Fruit fly (Drosophila melanogaster): ENCODE measurements around the gene amrt.

The amrt gene

DNA sequence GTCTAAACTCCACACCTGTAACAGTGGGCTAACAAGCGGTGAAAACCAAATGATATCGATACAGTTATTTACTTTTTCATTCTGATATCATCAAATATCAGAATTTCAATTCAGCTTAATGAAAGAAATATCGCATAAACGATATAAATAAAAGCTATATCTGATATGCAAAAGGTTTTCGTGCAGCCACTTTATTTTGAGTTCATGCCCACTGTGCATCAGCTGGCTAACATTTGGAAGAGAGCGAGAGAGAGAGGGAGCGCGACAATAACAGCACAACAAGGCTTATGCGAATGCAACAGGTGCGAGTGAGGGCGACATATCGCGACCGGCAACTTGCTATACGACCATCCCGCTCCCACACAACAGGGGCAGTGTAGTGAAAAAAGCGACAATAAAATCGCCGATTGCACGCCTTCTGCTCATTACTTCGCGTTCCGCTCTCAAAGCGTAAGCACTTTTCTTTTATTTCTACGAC is 42.8 kb upstream of the amrt start, which contains the start of gene CG11151:
CG11151 (plus strand) TSS at position 334 of the 478 bp plus-strand sequence.
- peak; percentile 88 for TF ChIP-seq toe (GFP tag; optimal IDR thresholded peaks at IDR 0.05)
- peak; percentile 93 for TF ChIP-seq CG33017 (tag; optimal IDR thresholded peaks at IDR 0.05)
- peak; percentile 95 for TF ChIP-seq CG11617 (GFP tag; optimal IDR thresholded peaks at IDR 0.05)
- TF ChIP-seq cnc (optimal IDR thresholded peaks at IDR 0.05) = no peak
- TF ChIP-seq tj (GFP tag; optimal IDR thresholded peaks at IDR 0.05) = peak; percentile 84
- TF ChIP-seq CG7045 (GFP tag; optimal IDR thresholded peaks at IDR 0.05) = peak; percentile 85
- peak; percentile 94 for TF ChIP-seq Crg-1 (GFP tag; optimal IDR thresholded peaks at IDR 0.05)
- peak; percentile 90 for TF ChIP-seq ovo (GFP tag; optimal IDR thresholded peaks at IDR 0.05)
- TF ChIP-seq Mnt (GFP tag; optimal IDR thresholded peaks at IDR 0.05) = peak; percentile 87
- TF ChIP-seq pad (GFP tag; optimal IDR thresholded peaks at IDR 0.05) = peak; percentile 99
- no peak for TF ChIP-seq Hr96 (GFP tag; optimal IDR thresholded peaks at IDR 0.05)
- peak; percentile 98 for TF ChIP-seq CG7101 (tag; optimal IDR thresholded peaks at IDR 0.05)
- peak; percentile 75 for TF ChIP-seq kay (GFP tag; ENCODE audit: borderline replicate concordance)
- peak; percentile 59 for TF ChIP-seq cic (GFP tag; optimal IDR thresholded peaks at IDR 0.05)
- peak; percentile 87 for TF ChIP-seq CG1620 (GFP tag; optimal IDR thresholded peaks at IDR 0.05)
- TF ChIP-seq CG12768 (GFP tag; optimal IDR thresholded peaks at IDR 0.05) = peak; percentile 92
- peak; percentile 88 for TF ChIP-seq CG5204 (GFP tag; optimal IDR thresholded peaks at IDR 0.05)
- TF ChIP-seq bab1 (GFP tag; optimal IDR thresholded peaks at IDR 0.05) = peak; percentile 97
- TF ChIP-seq CG14711 (tag; optimal IDR thresholded peaks at IDR 0.05) = peak; percentile 94
- peak; percentile 73 for TF ChIP-seq Clk (GFP tag; optimal IDR thresholded peaks at IDR 0.05)

DNA sequence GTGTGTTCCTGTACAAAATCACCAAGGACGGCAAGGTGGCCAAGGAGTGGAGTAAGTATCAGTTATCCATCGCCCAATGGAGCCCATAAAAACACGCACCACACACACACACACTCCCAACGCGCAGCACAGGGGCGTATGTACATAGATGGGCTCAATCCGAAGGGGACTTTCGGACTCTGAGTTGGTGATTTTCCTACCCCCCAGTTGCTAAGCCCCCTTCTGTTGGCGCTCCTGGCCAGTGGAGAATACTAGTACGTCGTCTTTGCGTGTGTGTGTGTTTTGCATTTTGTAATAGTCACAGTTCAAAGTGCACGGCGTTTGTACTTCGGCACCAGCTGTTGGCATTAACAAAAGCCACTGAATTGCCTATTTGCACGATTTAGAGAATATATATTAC is 42.2 kb upstream of the amrt start:
- TF ChIP-seq toe (GFP tag; optimal IDR thresholded peaks at IDR 0.05) = peak; percentile 72
- peak; percentile 2 for TF ChIP-seq cic (GFP tag; optimal IDR thresholded peaks at IDR 0.05)
- peak; percentile 95 for TF ChIP-seq CG12768 (GFP tag; optimal IDR thresholded peaks at IDR 0.05)
- TF ChIP-seq CG7045 (GFP tag; optimal IDR thresholded peaks at IDR 0.05) = peak; percentile 77
- no peak for TF ChIP-seq ovo (GFP tag; optimal IDR thresholded peaks at IDR 0.05)
- peak; percentile 71 for TF ChIP-seq Mnt (GFP tag; optimal IDR thresholded peaks at IDR 0.05)
- peak; percentile 82 for TF ChIP-seq Clk (GFP tag; optimal IDR thresholded peaks at IDR 0.05)
- peak; percentile 78 for TF ChIP-seq CG7101 (tag; optimal IDR thresholded peaks at IDR 0.05)
- peak; percentile 48 for TF ChIP-seq CG14711 (tag; optimal IDR thresholded peaks at IDR 0.05)
- TF ChIP-seq cnc (optimal IDR thresholded peaks at IDR 0.05) = no peak
- peak; percentile 29 for TF ChIP-seq bab1 (GFP tag; optimal IDR thresholded peaks at IDR 0.05)
- peak; percentile 54 for TF ChIP-seq CG11617 (GFP tag; optimal IDR thresholded peaks at IDR 0.05)
- peak; percentile 96 for TF ChIP-seq kay (GFP tag; ENCODE audit: borderline replicate concordance)
- no peak for TF ChIP-seq pad (GFP tag; optimal IDR thresholded peaks at IDR 0.05)
- TF ChIP-seq Hr96 (GFP tag; optimal IDR thresholded peaks at IDR 0.05) = peak; percentile 89
- peak; percentile 75 for TF ChIP-seq CG1620 (GFP tag; optimal IDR thresholded peaks at IDR 0.05)
- TF ChIP-seq CG33017 (tag; optimal IDR thresholded peaks at IDR 0.05) = peak; percentile 67
- TF ChIP-seq Crg-1 (GFP tag; optimal IDR thresholded peaks at IDR 0.05) = peak; percentile 42
- peak; percentile 78 for TF ChIP-seq CG5204 (GFP tag; optimal IDR thresholded peaks at IDR 0.05)
- TF ChIP-seq tj (GFP tag; optimal IDR thresholded peaks at IDR 0.05) = peak; percentile 52

DNA sequence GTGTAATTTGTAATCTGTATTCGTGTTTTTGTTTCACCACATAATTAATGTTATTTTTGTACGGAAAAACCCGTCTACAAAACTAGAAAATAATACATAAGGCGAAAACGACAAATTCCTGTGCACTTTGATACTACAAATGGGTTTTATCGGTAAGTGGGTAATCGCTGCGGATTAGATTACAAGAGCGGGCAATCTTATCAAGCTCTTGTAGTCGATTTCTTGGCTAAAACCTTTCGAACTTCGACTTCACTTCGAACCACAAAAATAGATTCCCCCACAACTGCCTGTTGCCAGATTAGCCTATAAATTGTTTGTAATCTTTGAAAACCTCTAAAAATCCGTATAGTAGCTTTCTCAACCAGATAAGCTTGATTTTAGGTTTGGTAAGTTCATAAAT is 41.3 kb upstream of the amrt start:
- no peak for TF ChIP-seq CG12768 (GFP tag; optimal IDR thresholded peaks at IDR 0.05)
- no peak for TF ChIP-seq CG5204 (GFP tag; optimal IDR thresholded peaks at IDR 0.05)
- TF ChIP-seq Crg-1 (GFP tag; optimal IDR thresholded peaks at IDR 0.05) = no peak

dm6 chrX:13744599-13745052 is 37.6 kb upstream of the amrt start, which contains the start of gene Grip91:
TSS of gene Grip91 (minus strand) at chrX:13744683.
- no peak for TF ChIP-seq CG7045 (GFP tag; optimal IDR thresholded peaks at IDR 0.05)
- TF ChIP-seq cic (GFP tag; optimal IDR thresholded peaks at IDR 0.05) = no peak
- no peak for TF ChIP-seq ovo (GFP tag; optimal IDR thresholded peaks at IDR 0.05)
- no peak for TF ChIP-seq CG7101 (tag; optimal IDR thresholded peaks at IDR 0.05)
- TF ChIP-seq tj (GFP tag; optimal IDR thresholded peaks at IDR 0.05) = peak; percentile 77
- TF ChIP-seq Crg-1 (GFP tag; optimal IDR thresholded peaks at IDR 0.05) = peak; percentile 52
- TF ChIP-seq CG1620 (GFP tag; optimal IDR thresholded peaks at IDR 0.05) = peak; percentile 49
- no peak for TF ChIP-seq Hr96 (GFP tag; optimal IDR thresholded peaks at IDR 0.05)
- TF ChIP-seq kay (GFP tag; ENCODE audit: borderline replicate concordance) = no peak
- TF ChIP-seq CG33017 (tag; optimal IDR thresholded peaks at IDR 0.05) = no peak
- no peak for TF ChIP-seq CG12768 (GFP tag; optimal IDR thresholded peaks at IDR 0.05)
- TF ChIP-seq CG5204 (GFP tag; optimal IDR thresholded peaks at IDR 0.05) = no peak
- TF ChIP-seq bab1 (GFP tag; optimal IDR thresholded peaks at IDR 0.05) = peak; percentile 60
- TF ChIP-seq CG11617 (GFP tag; optimal IDR thresholded peaks at IDR 0.05) = peak; percentile 17
- peak; percentile 86 for TF ChIP-seq CG14711 (tag; optimal IDR thresholded peaks at IDR 0.05)
- TF ChIP-seq Mnt (GFP tag; optimal IDR thresholded peaks at IDR 0.05) = peak; percentile 44
- TF ChIP-seq toe (GFP tag; optimal IDR thresholded peaks at IDR 0.05) = peak; percentile 23
- TF ChIP-seq Clk (GFP tag; optimal IDR thresholded peaks at IDR 0.05) = no peak
- TF ChIP-seq cnc (optimal IDR thresholded peaks at IDR 0.05) = no peak
- TF ChIP-seq pad (GFP tag; optimal IDR thresholded peaks at IDR 0.05) = peak; percentile 35

- TF ChIP-seq tj (GFP tag; optimal IDR thresholded peaks at IDR 0.05) (peak; percentile 20), CG11617 (GFP tag; optimal IDR thresholded peaks at IDR 0.05) (no peak)
Observed at dm6 chrX:13747052-13747451, 35.2 kb upstream of the amrt start.

DNA sequence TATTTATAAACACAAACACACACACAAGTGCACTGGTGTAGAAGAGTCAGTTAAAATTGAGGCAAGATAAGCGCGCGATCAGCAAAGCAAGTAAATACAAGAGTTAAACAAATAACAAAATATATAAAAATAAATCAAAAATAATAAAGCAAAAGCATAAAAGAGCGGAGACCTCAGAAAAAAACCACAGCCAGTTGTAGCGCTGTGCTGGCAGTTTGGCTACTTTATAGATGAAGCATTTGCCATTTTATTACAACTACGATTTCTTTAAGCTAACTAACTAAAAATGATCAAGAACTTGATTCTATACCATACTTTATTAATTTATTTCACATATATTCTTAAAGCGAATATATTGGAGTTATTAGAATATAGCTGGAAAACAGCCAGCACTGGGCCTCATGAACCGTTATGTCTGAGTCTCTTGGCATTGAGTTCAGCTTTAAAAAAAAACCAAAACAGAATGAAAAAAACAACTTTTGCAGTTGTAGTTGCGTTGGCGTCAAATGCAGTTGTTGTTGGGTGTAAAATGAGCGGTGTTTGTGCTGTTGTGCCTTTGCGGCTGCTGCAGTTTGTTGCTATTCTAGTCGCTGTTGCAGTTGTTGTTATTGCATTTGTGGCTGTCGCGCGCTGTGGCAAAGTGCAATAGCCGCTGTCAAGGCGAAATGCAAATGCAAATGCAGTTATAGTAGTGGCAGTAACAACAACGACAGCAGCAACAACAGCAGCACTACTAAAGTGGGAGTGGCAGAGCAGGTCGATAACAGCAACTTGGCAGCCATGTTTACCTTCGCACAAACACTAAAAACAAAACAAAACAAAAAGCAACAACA is 34.4 kb upstream of the amrt start:
- TF ChIP-seq kay (GFP tag; ENCODE audit: borderline replicate concordance) (peak; percentile 49), Clk (GFP tag; optimal IDR thresholded peaks at IDR 0.05) (no peak), Hr96 (GFP tag; optimal IDR thresholded peaks at IDR 0.05) (no peak), bab1 (GFP tag; optimal IDR thresholded peaks at IDR 0.05) (peak; percentile 17), tj (GFP tag; optimal IDR thresholded peaks at IDR 0.05) (peak; percentile 75), ovo (GFP tag; optimal IDR thresholded peaks at IDR 0.05) (peak; percentile 65), CG11617 (GFP tag; optimal IDR thresholded peaks at IDR 0.05) (no peak), CG7101 (tag; optimal IDR thresholded peaks at IDR 0.05) (no peak), CG5204 (GFP tag; optimal IDR thresholded peaks at IDR 0.05) (no peak), CG7045 (GFP tag; optimal IDR thresholded peaks at IDR 0.05) (no peak), CG1620 (GFP tag; optimal IDR thresholded peaks at IDR 0.05) (no peak), Crg-1 (GFP tag; optimal IDR thresholded peaks at IDR 0.05) (no peak), cnc (optimal IDR thresholded peaks at IDR 0.05) (no peak), Mnt (GFP tag; optimal IDR thresholded peaks at IDR 0.05) (no peak), toe (GFP tag; optimal IDR thresholded peaks at IDR 0.05) (no peak), CG14711 (tag; optimal IDR thresholded peaks at IDR 0.05) (no peak)

All from whole organism, adult.